Worm (Caenorhabditis elegans) whole organism, L3 larva: ENCODE measurements around the gene ZK105.11.

Experiments
- aly-2 ChIP-seq: fragments of 150-350 bp; optimal IDR thresholded peaks from 2 replicates; lab custom pipeline; 2014; ENCODE audit warnings: missing biosample characterization, missing genetic modification characterization
- elt-1 ChIP-seq: fragments of 150-350 bp; optimal IDR thresholded peaks from 2 replicates; lab custom pipeline; 2014; ENCODE audit warnings: missing biosample characterization, missing genetic modification characterization
- elt-2 ChIP-seq: sonication (generic microtip); optimal IDR thresholded peaks from 2 replicates; lab custom pipeline; 2016; ENCODE audit warnings: missing genetic modification reagents, mild to moderate bottlenecking, missing genetic modification characterization, missing compliant biosample characterization
- elt-3 ChIP-seq, 3 experiments: fragments of 150-350 bp in 1 of 3; sonication (generic microtip) in 2 of 3; optimal IDR thresholded peaks; 2 replicates in 2 of 3; 4 replicates in 1 of 3; lab custom pipeline; 2014 to 2017; ENCODE audit warnings: missing biosample characterization in 3 of 3, missing genetic modification characterization in 3 of 3
- fkh-2 ChIP-seq: fragments of 150-350 bp; optimal IDR thresholded peaks from 2 replicates; lab custom pipeline; 2014; ENCODE audit warnings: missing biosample characterization, missing genetic modification reagents, missing genetic modification characterization
- lin-15B ChIP-seq: fragments of 150-350 bp; optimal IDR thresholded peaks from 2 replicates; lab custom pipeline; 2014; ENCODE audit warnings: missing biosample characterization, missing genetic modification characterization
- nhr-12 ChIP-seq: fragments of 150-350 bp; optimal IDR thresholded peaks from 2 replicates; lab custom pipeline; 2014; ENCODE audit warnings: missing biosample characterization, missing genetic modification characterization
- nhr-28 ChIP-seq: fragments of 150-350 bp; optimal IDR thresholded peaks from 2 replicates; lab custom pipeline; 2014; ENCODE audit warnings: missing biosample characterization, missing genetic modification characterization
- nhr-76 ChIP-seq: fragments of 150-350 bp; sonication (generic microtip); optimal IDR thresholded peaks from 5 replicates; lab custom pipeline; 2014; ENCODE audit warnings: missing biosample characterization, missing genetic modification characterization
- snpc-4 ChIP-seq: fragments of 150-350 bp; optimal IDR thresholded peaks from 2 replicates; lab custom pipeline; 2014; ENCODE audit warnings: missing biosample characterization, missing genetic modification characterization
- tbx-2 ChIP-seq: sonication (generic microtip); optimal IDR thresholded peaks from 2 replicates; lab custom pipeline; 2016; ENCODE audit warnings: mild to moderate bottlenecking, missing genetic modification characterization, missing compliant biosample characterization
- zag-1 ChIP-seq: fragments of 150-350 bp; optimal IDR thresholded peaks from 2 replicates; lab custom pipeline; 2014; ENCODE audit warnings: missing biosample characterization, missing genetic modification characterization

DNA sequence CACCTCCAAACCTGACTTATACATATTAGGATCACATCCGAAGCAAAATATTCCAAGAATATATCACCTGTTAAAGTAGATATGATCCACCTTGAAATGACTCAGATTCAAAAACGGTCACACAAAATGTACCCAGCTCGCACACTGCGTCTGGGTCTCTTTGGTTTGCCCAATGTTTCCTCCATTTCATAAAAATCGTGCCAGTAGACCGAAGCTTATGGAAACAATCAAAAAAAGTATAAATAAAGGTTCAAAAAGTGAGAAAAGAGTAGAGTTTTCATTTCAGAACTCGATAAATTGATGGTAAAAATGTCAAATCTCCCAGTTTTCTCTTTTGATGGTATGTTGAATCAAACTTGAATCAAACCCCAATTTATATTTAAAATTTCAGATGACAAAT lies 29.3 kb upstream of the ZK105.11 start, which contains the start of gene srr-9:
- TF ChIP-seq nhr-28 (tag; lab: Kevin White, UChicago) (no peak), aly-2 (tag; lab: Kevin White, UChicago) (no peak), snpc-4 (tag; lab: Kevin White, UChicago) (no peak), lin-15B (tag; lab: Kevin White, UChicago) (no peak), zag-1 (tag; lab: Kevin White, UChicago) (no peak), tbx-2 (tag; lab: Kevin White, UChicago) (no peak), elt-1 (tag; lab: Kevin White, UChicago) (no peak), elt-3 (tag; optimal IDR thresholded peaks at IDR 0.05; lab: Kevin White, UChicago) (no peak), fkh-2 (tag; lab: Kevin White, UChicago) (no peak), nhr-12 (tag; lab: Kevin White, UChicago) (no peak), elt-2 (tag; lab: Kevin White, UChicago) (no peak), nhr-76 (tag; lab: Kevin White, UChicago) (no peak)
